Worm (Caenorhabditis elegans) whole organism, L2 larva: Measurements from ENCODE around the gene smg-6.

ENCODE experiments used
- C34F6.9 ChIP-seq: fragments of 150-350 bp; optimal IDR thresholded peaks from 2 replicates; lab custom pipeline; 2014; ENCODE audit warnings: missing biosample characterization, missing genetic modification characterization
- F13H6.1 ChIP-seq: sonication (generic microtip); optimal IDR thresholded peaks from 2 replicates; lab custom pipeline; 2016; ENCODE audit warnings: missing genetic modification characterization, missing compliant biosample characterization
- crh-2 ChIP-seq: sonication (generic microtip); optimal IDR thresholded peaks from 2 replicates; lab custom pipeline; 2017; ENCODE audit warnings: missing biosample characterization, missing genetic modification characterization
- elt-3 ChIP-seq: sonication (generic microtip); optimal IDR thresholded peaks from 2 replicates; lab custom pipeline; 2017; ENCODE audit warnings: missing biosample characterization, missing genetic modification characterization
- lin-11 ChIP-seq: fragments of 150-350 bp; sonication (generic microtip); optimal IDR thresholded peaks from 2 replicates; lab custom pipeline; 2014; ENCODE audit warnings: missing biosample characterization, missing genetic modification characterization, inconsistent platforms, mixed read lengths
- lin-13 ChIP-seq: fragments of 150-350 bp; optimal IDR thresholded peaks from 2 replicates; lab custom pipeline; 2014; ENCODE audit warnings: missing biosample characterization, missing genetic modification reagents, missing genetic modification characterization
- lsy-2 ChIP-seq, 2 experiments: fragments of 150-350 bp in 1 of 2; sonication (generic microtip) in 1 of 2; optimal IDR thresholded peaks; 2 replicates each; lab custom pipeline; 2014 to 2017; ENCODE audit warnings: missing biosample characterization in 2 of 2, missing genetic modification characterization in 2 of 2
- mab-5 ChIP-seq: fragments of 150-350 bp; optimal IDR thresholded peaks from 2 replicates; lab custom pipeline; 2014; ENCODE audit warnings: missing biosample characterization, missing genetic modification characterization
- mdl-1 ChIP-seq, 2 experiments: fragments of 150-350 bp in 1 of 2; sonication (generic microtip) in 1 of 2; optimal IDR thresholded peaks; 2 replicates each; lab custom pipeline; 2017; ENCODE audit warnings: missing biosample characterization in 2 of 2, missing genetic modification characterization in 2 of 2
- nhr-129 ChIP-seq: fragments of 150-350 bp; optimal IDR thresholded peaks from 2 replicates; lab custom pipeline; 2014; ENCODE audit warnings: missing biosample characterization, missing genetic modification characterization
- nhr-25 ChIP-seq: fragments of 150-350 bp; sonication (generic microtip); optimal IDR thresholded peaks from 3 replicates; lab custom pipeline; 2014; ENCODE audit warnings: missing biosample characterization, missing genetic modification characterization
- unc-55 ChIP-seq: fragments of 150-350 bp; sonication (generic microtip); optimal IDR thresholded peaks from 3 replicates; lab custom pipeline; 2014; ENCODE audit warnings: missing biosample characterization, missing genetic modification reagents, missing genetic modification characterization
- unc-62 ChIP-seq: fragments of 150-350 bp; optimal IDR thresholded peaks from 2 replicates; lab custom pipeline; 2014; ENCODE audit warnings: missing biosample characterization, missing genetic modification reagents, missing genetic modification characterization
- zag-1 ChIP-seq: fragments of 150-350 bp; optimal IDR thresholded peaks from 2 replicates; lab custom pipeline; 2014; ENCODE audit warnings: missing biosample characterization, missing genetic modification characterization

The smg-6 gene

DNA sequence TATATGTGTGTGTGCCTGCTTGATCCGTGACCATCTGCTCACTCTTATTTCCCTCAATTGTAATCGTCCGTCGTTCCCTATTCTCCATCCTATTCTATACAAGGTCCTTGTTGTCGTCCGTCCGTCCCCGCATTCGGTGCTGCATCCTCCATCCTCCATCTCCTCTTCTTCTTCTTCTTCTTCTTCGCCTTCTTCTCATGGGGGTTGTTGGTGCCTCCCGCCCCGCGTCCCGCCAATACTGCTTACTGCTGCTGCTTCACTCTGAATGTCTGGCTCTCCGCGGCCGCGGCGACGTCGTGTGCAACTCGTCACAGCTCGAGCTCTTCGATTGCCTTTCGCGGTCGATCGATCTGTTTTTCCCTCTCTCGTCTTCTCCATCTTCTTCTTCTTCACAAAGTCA is 61.5 kb downstream of the smg-6 start:
- no peak for TF ChIP-seq elt-3 (tag; lab: Kevin White, UChicago)
- TF ChIP-seq lin-13 = peak; percentile 18
- peak; percentile 72 for TF ChIP-seq zag-1 (tag; lab: Kevin White, UChicago)
- TF ChIP-seq nhr-129 (tag; lab: Kevin White, UChicago) = peak; percentile 6
- peak; percentile 10 for TF ChIP-seq lin-11 (tag; lab: Kevin White, UChicago)
- peak in 1 of 2 experiments; percentile 8 for TF ChIP-seq mdl-1 (tag; optimal IDR thresholded peaks at IDR 0.05; lab: Kevin White, UChicago)
- peak; percentile 73 for TF ChIP-seq C34F6.9 (tag; lab: Kevin White, UChicago)
- peak; percentile 11 for TF ChIP-seq F13H6.1
- TF ChIP-seq unc-62 (GFP tag; lab: Kevin White, UChicago) = no peak
- TF ChIP-seq lsy-2 (tag; optimal IDR thresholded peaks at IDR 0.05; lab: Kevin White, UChicago) = peak in 1 of 2 experiments; percentile 54
- peak; percentile 47 for TF ChIP-seq crh-2 (tag; lab: Kevin White, UChicago)
- peak; percentile 23 for TF ChIP-seq mab-5
- TF ChIP-seq unc-55 (GFP tag; lab: Kevin White, UChicago) = peak; percentile 78
- TF ChIP-seq nhr-25 (tag; lab: Kevin White, UChicago) = no peak
